Worm (Caenorhabditis elegans) whole organism, mixed stage, embryonic: ENCODE measurements around the gene rpl-33.

Experiments used
- M03D4.4 ChIP-seq: sonication (generic microtip); optimal IDR thresholded peaks from 2 replicates; lab custom pipeline; 2017; ENCODE audit warnings: mild to moderate bottlenecking, missing genetic modification characterization, missing compliant biosample characterization
- bed-3 ChIP-seq: fragments of 200-800 bp; sonication (Bioruptor generic); optimal IDR thresholded peaks from 3 replicates; lab custom pipeline; 2018; ENCODE audit warnings: mild to moderate bottlenecking, missing genetic modification characterization, moderate library complexity, missing compliant biosample characterization
- blmp-1 ChIP-seq: fragments of 150-350 bp; optimal IDR thresholded peaks from 2 replicates; lab custom pipeline; 2014; ENCODE audit warnings: missing biosample characterization, missing genetic modification characterization
- flh-1 ChIP-seq: fragments of 200-800 bp; sonication (Bioruptor generic); optimal IDR thresholded peaks from 2 replicates; lab custom pipeline; 2018; ENCODE audit warnings: mild to moderate bottlenecking, missing genetic modification characterization, moderate library complexity, missing compliant biosample characterization
- lin-13 ChIP-seq: fragments of 150-350 bp; optimal IDR thresholded peaks from 2 replicates; lab custom pipeline; 2014; ENCODE audit warnings: missing biosample characterization, missing genetic modification characterization
- lsy-2 ChIP-seq: fragments of 150-350 bp; optimal IDR thresholded peaks from 2 replicates; lab custom pipeline; 2014; ENCODE audit warnings: missing biosample characterization, missing genetic modification characterization
- nhr-12 ChIP-seq: fragments of 150-350 bp; optimal IDR thresholded peaks from 2 replicates; lab custom pipeline; 2014; ENCODE audit warnings: missing biosample characterization, missing genetic modification characterization
- nhr-2 ChIP-seq: fragments of 150-350 bp; optimal IDR thresholded peaks from 2 replicates; lab custom pipeline; 2014; ENCODE audit warnings: missing biosample characterization, missing genetic modification characterization
- pha-4 ChIP-seq: fragments of 150-350 bp; optimal IDR thresholded peaks from 2 replicates; lab custom pipeline; 2018; ENCODE audit warnings: missing biosample characterization, missing genetic modification reagents, missing genetic modification characterization
- sem-2 ChIP-seq: fragments of 200-800 bp; sonication (Bioruptor generic); optimal IDR thresholded peaks from 2 replicates; lab custom pipeline; 2018; ENCODE audit warnings: mild to moderate bottlenecking, missing genetic modification characterization, missing compliant biosample characterization
- snpc-4 ChIP-seq: fragments of 150-350 bp; optimal IDR thresholded peaks from 2 replicates; lab custom pipeline; 2014; ENCODE audit warnings: missing biosample characterization, missing genetic modification characterization
- ztf-11 ChIP-seq: fragments of 150-350 bp; optimal IDR thresholded peaks from 2 replicates; lab custom pipeline; 2014; ENCODE audit warnings: missing biosample characterization, missing genetic modification characterization

DNA sequence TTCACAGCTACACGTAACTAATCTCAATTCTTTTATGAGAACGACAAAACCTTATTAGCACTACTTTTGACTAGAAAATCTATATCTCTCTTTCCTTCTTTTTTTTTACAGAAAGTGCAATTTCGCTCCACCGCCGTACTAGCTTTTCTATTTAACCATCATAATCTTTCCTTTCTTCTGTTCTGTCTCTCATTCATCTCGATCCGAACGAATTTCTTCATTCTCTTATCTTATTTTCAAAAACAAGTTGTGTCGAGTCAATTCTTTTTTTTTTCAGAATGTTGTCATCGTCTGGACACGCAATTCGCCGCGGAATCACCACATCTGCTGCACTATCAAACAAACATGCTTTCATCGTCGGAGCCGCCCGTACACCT, 31.8 kb upstream of the rpl-33 start, which contains the start of gene kat-1:
- no peak for TF ChIP-seq snpc-4
- no peak for TF ChIP-seq M03D4.4
- TF ChIP-seq blmp-1 (tag; lab: Kevin White, UChicago), result no peak
- no peak for TF ChIP-seq lsy-2 (tag; lab: Kevin White, UChicago)
- TF ChIP-seq nhr-2 (tag; lab: Kevin White, UChicago), result no peak
- TF ChIP-seq lin-13 (tag; lab: Kevin White, UChicago), result no peak
- no peak for TF ChIP-seq bed-3 (GFP tag; lab: Kevin White, UChicago)
- TF ChIP-seq pha-4 (tag; lab: Kevin White, UChicago), result no peak
- TF ChIP-seq sem-2 (GFP tag; lab: Kevin White, UChicago), result no peak
- no peak for TF ChIP-seq nhr-12 (tag; lab: Kevin White, UChicago)
- TF ChIP-seq ztf-11 (tag; lab: Kevin White, UChicago), result no peak
- TF ChIP-seq flh-1, result no peak
